Worm (Caenorhabditis elegans): ENCODE results near the gene ham-2.

DNA sequence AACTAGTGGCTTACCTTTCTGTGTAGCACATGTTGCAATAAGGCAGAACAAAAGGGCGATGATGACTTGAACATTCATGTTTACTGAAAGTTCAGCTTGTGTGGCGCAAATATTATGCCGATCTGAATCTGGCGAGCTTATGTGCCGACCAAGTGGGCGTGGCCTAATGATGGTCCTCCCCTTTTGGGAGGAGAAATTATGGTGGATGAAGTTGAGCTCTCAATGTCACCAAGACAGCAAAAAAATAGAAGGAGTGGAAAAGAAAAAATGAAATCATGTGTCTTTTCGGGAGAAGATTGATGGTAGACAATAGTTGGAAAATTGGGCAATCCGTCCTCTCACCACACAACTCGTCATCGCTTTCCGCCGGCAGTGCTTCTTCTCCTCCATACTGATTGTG lies 37.8 kb downstream of the ham-2 start, which contains the start of gene flp-12:
- TF ChIP-seq him-1 (tag; optimal IDR thresholded peaks at IDR 0.05) = no peak
- no peak for TF ChIP-seq dao-5 (tag; optimal IDR thresholded peaks at IDR 0.05)
